Fruit fly (Drosophila melanogaster): ENCODE measurements around the gene Hyls1.

Gene Hyls1

dm6 chr2L:16325515-16326257, 26.7 kb downstream of the Hyls1 start, which contains the start of gene cact (continued):
- peak; percentile 72 for TF ChIP-seq MBD-R2 (GFP tag; IDR thresholded peaks at IDR 0.05)
- TF ChIP-seq CG17359 (tag; optimal IDR thresholded peaks at IDR 0.05), result peak; percentile 94
- TF ChIP-seq CG30403 (GFP tag; optimal IDR thresholded peaks at IDR 0.05), result peak; percentile 97
- peak; percentile 85 for TF ChIP-seq CG18764 (GFP tag; optimal IDR thresholded peaks at IDR 0.05)
- TF ChIP-seq btn (GFP tag; optimal IDR thresholded peaks at IDR 0.05), result peak; percentile 77
- peak; percentile 92 for TF ChIP-seq CG9817 (tag; optimal IDR thresholded peaks at IDR 0.05)
- TF ChIP-seq pzg (GFP tag; optimal IDR thresholded peaks at IDR 0.05), result peak; percentile 66
- TF ChIP-seq HLHmδ (GFP tag; optimal IDR thresholded peaks at IDR 0.05), result peak; percentile 72
- TF ChIP-seq wdn (GFP tag; IDR thresholded peaks at IDR 0.05), result peak; percentile 73
- TF ChIP-seq gsb-n (tag; optimal IDR thresholded peaks at IDR 0.05), result peak; percentile 92
- TF ChIP-seq CG11560 (tag; IDR thresholded peaks at IDR 0.05), result peak; percentile 70; the same call in 2 of the 3 replicates
- peak; percentile 85 for TF ChIP-seq CG4854 (GFP tag; optimal IDR thresholded peaks at IDR 0.05)
- peak; percentile 32; the same call in 1 of the 2 replicates for TF ChIP-seq bowl (GFP tag; IDR thresholded peaks at IDR 0.05)
- TF ChIP-seq CG31365 (tag; optimal IDR thresholded peaks at IDR 0.05), result peak; percentile 16
- peak; percentile 92 for TF ChIP-seq so (GFP tag; IDR thresholded peaks at IDR 0.05)
- peak; percentile 87 for TF ChIP-seq CG31441 (GFP tag; IDR thresholded peaks at IDR 0.05)
- peak; percentile 91 for TF ChIP-seq Drgx (GFP tag; IDR thresholded peaks at IDR 0.05)
- TF ChIP-seq CG7372 (GFP tag; IDR thresholded peaks at IDR 0.05), result peak; percentile 84
- TF ChIP-seq gro (GFP tag; optimal IDR thresholded peaks at IDR 0.05), result peak; percentile 95
- TF ChIP-seq Mes4 (GFP tag; optimal IDR thresholded peaks at IDR 0.05), result peak; percentile 89
- TF ChIP-seq CG2712 (tag; optimal IDR thresholded peaks at IDR 0.05), result peak; percentile 95
- TF ChIP-seq otp (GFP tag; IDR thresholded peaks at IDR 0.05), result peak; percentile 89
- peak; percentile 95 for TF ChIP-seq Xrp1 (GFP tag; IDR thresholded peaks at IDR 0.05)
- TF ChIP-seq CG11696 (GFP tag; IDR thresholded peaks at IDR 0.05), result peak; percentile 73
- TF ChIP-seq yki (optimal IDR thresholded peaks at IDR 0.05), result no peak
- TF ChIP-seq corto (GFP tag; optimal IDR thresholded peaks at IDR 0.05), result peak; percentile 78
- TF ChIP-seq dan (GFP tag; IDR thresholded peaks at IDR 0.05), result no peak
- peak; percentile 89 for TF ChIP-seq cwo (GFP tag; optimal IDR thresholded peaks at IDR 0.05)
- no peak for TF ChIP-seq Lpt (GFP tag; optimal IDR thresholded peaks at IDR 0.05)
- TF ChIP-seq Side (GFP tag; optimal IDR thresholded peaks at IDR 0.05), result peak; percentile 95
- TF ChIP-seq Sin3A (optimal IDR thresholded peaks at IDR 0.05), result peak; percentile 45
- TF ChIP-seq knrl (GFP tag; IDR thresholded peaks at IDR 0.05; ENCODE audit: partially characterized antibody), result peak; percentile 75
- TF ChIP-seq crol (GFP tag; IDR thresholded peaks at IDR 0.05), result no peak; the same call in none of the 2 replicates
- TF ChIP-seq C15 (GFP tag; IDR thresholded peaks at IDR 0.05), result 0 out of 3 replicates have a peak, but pooled peaks have one; percentile 53
- peak; percentile 82 for TF ChIP-seq CG31224 (GFP tag; IDR thresholded peaks at IDR 0.05)
- TF ChIP-seq chinmo (GFP tag; IDR thresholded peaks at IDR 0.05; ENCODE audit: partially characterized antibody), result peak; percentile 92; the same call in 3 of the 4 replicates
- TF ChIP-seq scrt (GFP tag; optimal IDR thresholded peaks at IDR 0.05), result peak; percentile 82
- TF ChIP-seq her (GFP tag; optimal IDR thresholded peaks at IDR 0.05), result peak; percentile 90
- TF ChIP-seq CG9932 (GFP tag; IDR thresholded peaks at IDR 0.05), result peak; percentile 94
- TF ChIP-seq pnt (GFP tag; optimal IDR thresholded peaks at IDR 0.05), result peak; percentile 93
- peak; percentile 94 for TF ChIP-seq Mad (GFP tag; optimal IDR thresholded peaks at IDR 0.05)
- peak; percentile 18 to 72 for TF ChIP-seq crp (GFP tag; optimal IDR thresholded peaks at IDR 0.05)
- TF ChIP-seq Oli (tag; optimal IDR thresholded peaks at IDR 0.05), result peak; percentile 92
- TF ChIP-seq slbo (GFP tag; IDR thresholded peaks at IDR 0.05), result peak; percentile 92
- peak; percentile 91 for TF ChIP-seq CG11456 (GFP tag; IDR thresholded peaks at IDR 0.05)
- peak; percentile 76 for TF ChIP-seq sim (GFP tag; IDR thresholded peaks at IDR 0.05)
- TF ChIP-seq CG31388 (GFP tag; optimal IDR thresholded peaks at IDR 0.05), result peak; percentile 77
- peak; percentile 87 for TF ChIP-seq Gug (GFP tag; IDR thresholded peaks at IDR 0.05)
- TF ChIP-seq CG10565 (GFP tag; optimal IDR thresholded peaks at IDR 0.05), result peak; percentile 50
- TF ChIP-seq CG7271 (tag; optimal IDR thresholded peaks at IDR 0.05), result peak; percentile 73
- TF ChIP-seq chn (GFP tag; optimal IDR thresholded peaks at IDR 0.05), result peak; percentile 94
